Worm (Caenorhabditis elegans) whole organism, young adult: Measurements from ENCODE around the gene col-103.

ENCODE experiments used
- B0035.1 ChIP-seq: sonication (generic microtip); optimal IDR thresholded peaks from 2 replicates; lab custom pipeline; 2016; ENCODE audit warnings: missing genetic modification characterization, mild to moderate bottlenecking, missing compliant biosample characterization, missing genotype, missing genetic modification reagents
- ama-1 ChIP-seq, 3 experiments: fragments of 150-350 bp in 1 of 3; sonication (generic microtip) in 2 of 3; optimal IDR thresholded peaks; 2 replicates each; lab custom pipeline; 2014 to 2018; ENCODE audit warnings: missing biosample characterization in 2 of 3, missing genetic modification characterization in 2 of 3, missing genetic modification reagents in 2 of 3
- aptf-2 ChIP-seq: fragments of 200-800 bp; sonication (Bioruptor generic); conservative IDR thresholded peaks from 2 replicates; pipeline ENCODE4 v1.3.6; 2022; ENCODE audit warnings: missing genetic modification reagents, missing genetic modification characterization, missing compliant biosample characterization
- ceh-79 ChIP-seq: sonication (generic microtip); optimal IDR thresholded peaks from 2 replicates; lab custom pipeline; 2017; ENCODE audit warnings: mild to moderate bottlenecking, missing genetic modification characterization, missing compliant biosample characterization
- pha-4 ChIP-seq: fragments of 150-350 bp; sonication (generic microtip); optimal IDR thresholded peaks from 2 replicates; lab custom pipeline; 2014; ENCODE audit warnings: missing biosample characterization, missing genetic modification reagents, missing genetic modification characterization

ce11 chrIV:800518-800917, 37.0 kb upstream of the col-103 start, which contains the start of gene mrpl-46:
- TF ChIP-seq aptf-2 (GFP tag; lab: Robert Waterston, UW) (no peak), ama-1 (optimal IDR thresholded peaks at IDR 0.05; lab: Kevin White, UChicago) (no peak), ama-1 (GFP tag; optimal IDR thresholded peaks at IDR 0.05; lab: Kevin White, UChicago) (no peak), B0035.1 (no peak), ceh-79 (no peak), pha-4 (tag; lab: Kevin White, UChicago) (no peak)
